Worm (Caenorhabditis elegans): ENCODE measurements around the gene srd-67.

Gene srd-67

ce11 chrIII:2223932-2224331, 21.7 kb downstream of the srd-67 start, which contains the start of gene srd-65:
srd-65 (minus strand) TSS chrIII:2224032.
- no peak for TF ChIP-seq ztf-11 (tag; optimal IDR thresholded peaks at IDR 0.05)
- TF ChIP-seq nhr-28 (tag; optimal IDR thresholded peaks at IDR 0.05): no peak
- TF ChIP-seq cnd-1 (tag; optimal IDR thresholded peaks at IDR 0.05): no peak
- no peak for TF ChIP-seq zip-8 (tag; optimal IDR thresholded peaks at IDR 0.05)

ce11 chrIII:2219408-2219807, 26.2 kb downstream of the srd-67 start, which contains the start of gene fbxa-12:
fbxa-12 (plus strand) TSS chrIII:2219708.
- no peak for TF ChIP-seq sptf-1 (tag; optimal IDR thresholded peaks at IDR 0.05)
- no peak for TF ChIP-seq sem-2 (GFP tag; optimal IDR thresholded peaks at IDR 0.05)
- TF ChIP-seq ham-2 (GFP tag; optimal IDR thresholded peaks at IDR 0.05): no peak
- no peak for TF ChIP-seq nhr-237 (tag; optimal IDR thresholded peaks at IDR 0.05)
- TF ChIP-seq mep-1 (tag; optimal IDR thresholded peaks at IDR 0.05): no peak
- TF ChIP-seq unc-39 (tag; optimal IDR thresholded peaks at IDR 0.05): no peak
- TF ChIP-seq unc-62 (GFP tag; optimal IDR thresholded peaks at IDR 0.05): no peak

- TF ChIP-seq nhr-12 (tag; optimal IDR thresholded peaks at IDR 0.05) (no peak), nhr-2 (tag; optimal IDR thresholded peaks at IDR 0.05) (no peak)
Measured at ce11 chrIII:2212343-2212742, 33.3 kb downstream of the srd-67 start.

ce11 chrIII:2211120-2211519, 34.5 kb downstream of the srd-67 start, which contains the start of gene C39B5.14:
C39B5.14 (plus strand) TSS chrIII:2211420.
- no peak for TF ChIP-seq unc-62 (GFP tag; optimal IDR thresholded peaks at IDR 0.05)
- no peak for TF ChIP-seq snpc-4 (tag; optimal IDR thresholded peaks at IDR 0.05)

ce11 chrIII:2210601-2211000, 35.0 kb downstream of the srd-67 start:
- TF ChIP-seq lin-13 (tag; optimal IDR thresholded peaks at IDR 0.05) (no peak), flh-1 (GFP tag; optimal IDR thresholded peaks at IDR 0.05) (no peak), elt-3 (tag; optimal IDR thresholded peaks at IDR 0.05) (no peak), blmp-1 (tag; optimal IDR thresholded peaks at IDR 0.05) (no peak), sptf-1 (tag; optimal IDR thresholded peaks at IDR 0.05) (no peak), cnd-1 (tag; optimal IDR thresholded peaks at IDR 0.05) (no peak), ces-1 (GFP tag; optimal IDR thresholded peaks at IDR 0.05) (no peak), M03D4.4 (tag; optimal IDR thresholded peaks at IDR 0.05) (no peak), nhr-2 (tag; optimal IDR thresholded peaks at IDR 0.05) (no peak), lin-32 (GFP tag; optimal IDR thresholded peaks at IDR 0.05) (no peak), snpc-4 (tag; optimal IDR thresholded peaks at IDR 0.05) (no peak)

ce11 chrIII:2207864-2208263, 37.8 kb downstream of the srd-67 start, which contains the start of gene C39B5.5:
C39B5.5 (plus strand) TSS chrIII:2208164.
- TF ChIP-seq nhr-28 (tag; optimal IDR thresholded peaks at IDR 0.05): no peak
- TF ChIP-seq nhr-12 (tag; optimal IDR thresholded peaks at IDR 0.05): no peak
- no peak for TF ChIP-seq M03D4.4 (tag; optimal IDR thresholded peaks at IDR 0.05)
- TF ChIP-seq cnd-1 (tag; optimal IDR thresholded peaks at IDR 0.05): no peak
- TF ChIP-seq hlh-1 (tag; optimal IDR thresholded peaks at IDR 0.05): no peak
- no peak for TF ChIP-seq flh-1 (GFP tag; optimal IDR thresholded peaks at IDR 0.05)
- no peak for TF ChIP-seq ham-2 (GFP tag; optimal IDR thresholded peaks at IDR 0.05)
- no peak for TF ChIP-seq ces-1 (GFP tag; optimal IDR thresholded peaks at IDR 0.05)
- TF ChIP-seq lin-32 (GFP tag; optimal IDR thresholded peaks at IDR 0.05): no peak
- no peak for TF ChIP-seq unc-62 (GFP tag; optimal IDR thresholded peaks at IDR 0.05)
- TF ChIP-seq nhr-2 (tag; optimal IDR thresholded peaks at IDR 0.05): no peak
- no peak for TF ChIP-seq nhr-76 (tag; optimal IDR thresholded peaks at IDR 0.05)

- TF ChIP-seq sem-2 (GFP tag; optimal IDR thresholded peaks at IDR 0.05) (no peak), drap-1 (GFP tag; optimal IDR thresholded peaks at IDR 0.05) (no peak), ces-1 (GFP tag; optimal IDR thresholded peaks at IDR 0.05) (no peak)
Measured at ce11 chrIII:2205155-2205554, 40.5 kb downstream of the srd-67 start.

- TF ChIP-seq ztf-11 (tag; optimal IDR thresholded peaks at IDR 0.05) (no peak), unc-62 (GFP tag; optimal IDR thresholded peaks at IDR 0.05) (no peak), unc-39 (tag; optimal IDR thresholded peaks at IDR 0.05) (no peak), nhr-12 (tag; optimal IDR thresholded peaks at IDR 0.05) (no peak), mab-5 (tag; optimal IDR thresholded peaks at IDR 0.05) (no peak), flh-1 (GFP tag; optimal IDR thresholded peaks at IDR 0.05) (no peak), drap-1 (GFP tag; optimal IDR thresholded peaks at IDR 0.05) (no peak), elt-3 (tag; optimal IDR thresholded peaks at IDR 0.05) (no peak), ces-1 (GFP tag; optimal IDR thresholded peaks at IDR 0.05) (no peak), nhr-76 (tag; optimal IDR thresholded peaks at IDR 0.05) (no peak), ceh-83 (GFP tag; optimal IDR thresholded peaks at IDR 0.05) (no peak), nhr-28 (tag; optimal IDR thresholded peaks at IDR 0.05) (no peak), mep-1 (tag; optimal IDR thresholded peaks at IDR 0.05) (no peak)
Measured at ce11 chrIII:2197706-2198105, 47.9 kb downstream of the srd-67 start, which contains the start of gene C39B5.6. C39B5.6 (plus strand) TSS chrIII:2198006.

All from whole organism, mixed stage, embryonic.